Worm (Caenorhabditis elegans): ENCODE measurements around the gene gfat-2.

DNA sequence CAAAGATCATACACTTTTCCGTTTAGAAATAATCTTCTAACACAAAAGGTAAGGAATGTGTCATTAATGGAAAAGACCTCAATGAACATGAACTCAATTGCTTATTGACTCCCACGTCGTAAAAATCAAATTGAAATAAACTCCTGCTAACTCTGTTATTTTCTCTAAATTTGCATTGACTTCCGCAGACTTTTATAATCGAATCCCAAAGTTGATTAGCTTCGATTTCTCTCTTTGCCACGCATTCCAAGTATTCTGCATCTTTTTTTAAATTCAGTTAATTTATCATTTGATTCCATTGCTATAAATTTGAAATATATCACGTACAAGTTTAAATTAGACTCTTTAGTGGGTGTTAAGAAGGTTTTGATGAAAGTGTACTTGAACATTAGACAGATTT, 21.3 kb upstream of the gfat-2 start:
- TF ChIP-seq tbx-37 (GFP tag; conservative IDR thresholded peaks at IDR 0.05), result no peak
- no peak for TF ChIP-seq ama-1 (optimal IDR thresholded peaks at IDR 0.05)
- TF ChIP-seq hmg-4 (GFP tag; optimal IDR thresholded peaks at IDR 0.05), result no peak
- no peak for TF ChIP-seq tbx-11 (GFP tag; IDR thresholded peaks at IDR 0.05)
- no peak for TF ChIP-seq flt-1 (GFP tag; IDR thresholded peaks at IDR 0.05)
- no peak for TF ChIP-seq ets-7 (tag; optimal IDR thresholded peaks at IDR 0.05)
- no peak for TF ChIP-seq B0310.2 (tag; optimal IDR thresholded peaks at IDR 0.05)
- TF ChIP-seq pes-1 (GFP tag; IDR thresholded peaks at IDR 0.05), result no peak
- no peak for TF ChIP-seq sea-1 (GFP tag; conservative IDR thresholded peaks at IDR 0.05)
- TF ChIP-seq tra-4 (tag; optimal IDR thresholded peaks at IDR 0.05), result no peak
